Worm (Caenorhabditis elegans) whole organism, L4 larva: ENCODE measurements around the gene sap-49.

Experiments
- D1046.2 ChIP-seq: fragments of 200-800 bp; sonication (Bioruptor generic); IDR thresholded peaks from 2 replicates; pipeline ENCODE4 v1.3.6; 2022; ENCODE audit warnings: missing genetic modification characterization, missing compliant biosample characterization
- F37D6.2 ChIP-seq: sonication (generic microtip); optimal IDR thresholded peaks from 2 replicates; lab custom pipeline; 2016; ENCODE audit warnings: mild to moderate bottlenecking, missing genetic modification characterization, missing compliant biosample characterization
- F49E8.2 ChIP-seq: sonication (generic microtip); optimal IDR thresholded peaks from 2 replicates; lab custom pipeline; 2016; ENCODE audit warnings: missing compliant biosample characterization, mild to moderate bottlenecking, missing genetic modification characterization, borderline replicate concordance
- R02D3.7 ChIP-seq: fragments of 150-350 bp; sonication (generic microtip); optimal IDR thresholded peaks from 3 replicates; lab custom pipeline; 2014; ENCODE audit warnings: missing biosample characterization, missing genetic modification characterization
- T20F7.1 ChIP-seq: fragments of 200-800 bp; sonication (Bioruptor generic); optimal IDR thresholded peaks from 2 replicates; lab custom pipeline; 2018; ENCODE audit warnings: mild to moderate bottlenecking, missing genetic modification characterization, missing compliant biosample characterization
- T26A8.4 ChIP-seq: fragments of 200-800 bp; sonication (Bioruptor generic); IDR thresholded peaks from 2 replicates; pipeline ENCODE4 v1.3.6; 2022; ENCODE audit warnings: missing genetic modification characterization, missing compliant biosample characterization
- Y105C5A.15 ChIP-seq: fragments of 200-800 bp; sonication (Bioruptor generic); IDR thresholded peaks from 2 replicates; pipeline ENCODE4 v1.3.6; 2022; ENCODE audit warnings: missing genetic modification characterization, missing compliant biosample characterization
- Y5F2A.4 ChIP-seq: fragments of 200-800 bp; sonication (Bioruptor generic); optimal IDR thresholded peaks from 2 replicates; lab custom pipeline; 2018; ENCODE audit warnings: mild to moderate bottlenecking, missing genetic modification characterization, missing compliant biosample characterization
- ZK337.2 ChIP-seq: fragments of 200-800 bp; sonication (Bioruptor generic); IDR thresholded peaks from 2 replicates; pipeline ENCODE4 v1.3.6; 2022; ENCODE audit warnings: missing genetic modification reagents, missing genetic modification characterization, missing compliant biosample characterization
- aha-1 ChIP-seq: fragments of 150-350 bp; peaks from one replicate; lab custom pipeline; 2014; ENCODE audit warnings: missing biosample characterization, missing genetic modification characterization
- arid-1 ChIP-seq: fragments of 200-800 bp; sonication (Bioruptor generic); conservative IDR thresholded peaks from 2 replicates; pipeline ENCODE4 v1.3.6; 2022; ENCODE audit warnings: missing genetic modification reagents, missing genetic modification characterization, missing compliant biosample characterization
- ceh-28 ChIP-seq: fragments of 150-350 bp; optimal IDR thresholded peaks from 2 replicates; lab custom pipeline; 2014; ENCODE audit warnings: missing biosample characterization, missing genetic modification reagents, missing genetic modification characterization
- ceh-44 ChIP-seq: fragments of 200-800 bp; sonication (Bioruptor generic); IDR thresholded peaks from 2 replicates; pipeline ENCODE4 v1.3.6; 2022; ENCODE audit warnings: missing genetic modification reagents, missing genetic modification characterization, missing compliant biosample characterization
- ceh-62 ChIP-seq: sonication (generic microtip); optimal IDR thresholded peaks from 2 replicates; lab custom pipeline; 2017; ENCODE audit warnings: missing biosample characterization, missing genetic modification characterization
- daf-19 ChIP-seq: fragments of 200-800 bp; sonication (Bioruptor generic); conservative IDR thresholded peaks from 2 replicates; pipeline ENCODE4 v1.3.6; 2022; ENCODE audit warnings: missing genetic modification characterization, missing compliant biosample characterization
- daf-8 ChIP-seq: fragments of 200-800 bp; sonication (Bioruptor generic); IDR thresholded peaks from 2 replicates; pipeline ENCODE4 v1.3.6; 2022; ENCODE audit warnings: missing genetic modification characterization, missing compliant biosample characterization
- dpl-1 ChIP-seq: fragments of 150-350 bp; optimal IDR thresholded peaks from 2 replicates; lab custom pipeline; 2014; ENCODE audit warnings: missing biosample characterization, missing genetic modification reagents, missing genetic modification characterization
- dve-1 ChIP-seq: sonication (generic microtip); optimal IDR thresholded peaks from 2 replicates; lab custom pipeline; 2017; ENCODE audit warnings: antibody characterized with exemption, mild to moderate bottlenecking, missing genetic modification characterization, missing compliant biosample characterization; ENCODE audit not compliant: insufficient read depth
- egl-27 ChIP-seq: sonication (generic microtip); optimal IDR thresholded peaks from 3 replicates; lab custom pipeline; 2017; ENCODE audit warnings: missing biosample characterization, missing genetic modification reagents, missing genetic modification characterization
- fkh-10 ChIP-seq: fragments of 150-350 bp; optimal IDR thresholded peaks from 2 replicates; lab custom pipeline; 2014; ENCODE audit warnings: missing biosample characterization, missing genetic modification reagents, missing genetic modification characterization
- hif-1 ChIP-seq, 2 experiments: sonication (generic microtip); optimal IDR thresholded peaks; 2 replicates each; lab custom pipeline; 2016 to 2017; ENCODE audit warnings: missing compliant biosample characterization in 2 of 2, missing genetic modification characterization in 2 of 2, missing genetic modification reagents in 2 of 2, missing genotype in 2 of 2, mild to moderate bottlenecking in 1 of 2
- hlh-30 ChIP-seq: sonication (generic microtip); optimal IDR thresholded peaks from 2 replicates; lab custom pipeline; 2017; ENCODE audit warnings: antibody characterized with exemption, mild to moderate bottlenecking, missing genetic modification characterization, missing compliant biosample characterization; ENCODE audit not compliant: insufficient read depth
- hmg-1.1 ChIP-seq: fragments of 200-800 bp; sonication (Bioruptor generic); IDR thresholded peaks from 2 replicates; pipeline ENCODE4 v1.3.6; 2022; ENCODE audit warnings: missing genetic modification reagents, missing genetic modification characterization, missing compliant biosample characterization
- jun-1 ChIP-seq: fragments of 150-350 bp; optimal IDR thresholded peaks from 2 replicates; lab custom pipeline; 2014; ENCODE audit warnings: missing biosample characterization, missing genetic modification reagents, missing genetic modification characterization
- lim-7 ChIP-seq: fragments of 200-800 bp; sonication (Bioruptor generic); IDR thresholded peaks from 2 replicates; pipeline ENCODE4 v1.3.6; 2022; ENCODE audit warnings: missing genetic modification characterization, missing compliant biosample characterization
- lin-13 ChIP-seq: fragments of 150-350 bp; optimal IDR thresholded peaks from 2 replicates; lab custom pipeline; 2014; ENCODE audit warnings: missing biosample characterization, missing genetic modification reagents, missing genetic modification characterization
- lin-15B ChIP-seq: fragments of 150-350 bp; sonication (generic microtip); optimal IDR thresholded peaks from 3 replicates; lab custom pipeline; 2014; ENCODE audit warnings: missing biosample characterization, missing genetic modification characterization
- lir-3 ChIP-seq: sonication (generic microtip); optimal IDR thresholded peaks from 2 replicates; lab custom pipeline; 2016; ENCODE audit warnings: mild to moderate bottlenecking, missing genetic modification characterization, missing compliant biosample characterization
- lsy-2 ChIP-seq, 2 experiments: fragments of 150-350 bp in 1 of 2; sonication (generic microtip) in 1 of 2; optimal IDR thresholded peaks; 2 replicates each; lab custom pipeline; 2014 to 2017; ENCODE audit warnings: missing biosample characterization in 2 of 2, missing genetic modification characterization in 2 of 2
- mes-2 ChIP-seq: sonication (generic microtip); optimal IDR thresholded peaks from 2 replicates; lab custom pipeline; 2016; ENCODE audit warnings: missing genotype, mild to moderate bottlenecking, missing genetic modification characterization, missing compliant biosample characterization; ENCODE audit not compliant: poor library complexity, severe bottlenecking
- mxl-2 ChIP-seq: fragments of 200-800 bp; sonication (Bioruptor generic); conservative IDR thresholded peaks from 2 replicates; pipeline ENCODE4 v1.3.6; 2022; ENCODE audit warnings: missing genetic modification reagents, missing genetic modification characterization, missing compliant biosample characterization
- nhr-11 ChIP-seq: fragments of 150-350 bp; optimal IDR thresholded peaks from 2 replicates; lab custom pipeline; 2014; ENCODE audit warnings: missing biosample characterization, missing genetic modification characterization
- nhr-111 ChIP-seq: fragments of 200-800 bp; sonication (Bioruptor generic); optimal IDR thresholded peaks from 2 replicates; lab custom pipeline; 2018; ENCODE audit warnings: mild to moderate bottlenecking, missing genetic modification characterization, missing compliant biosample characterization
- nhr-237 ChIP-seq: sonication (generic microtip); optimal IDR thresholded peaks from 2 replicates; lab custom pipeline; 2017; ENCODE audit warnings: missing biosample characterization, missing genetic modification characterization
- nhr-28 ChIP-seq: fragments of 150-350 bp; optimal IDR thresholded peaks from 2 replicates; lab custom pipeline; 2014; ENCODE audit warnings: missing biosample characterization, missing genetic modification characterization
- nhr-42 ChIP-seq: fragments of 200-800 bp; sonication (Bioruptor generic); IDR thresholded peaks from 2 replicates; pipeline ENCODE4 v1.3.6; 2022; ENCODE audit warnings: missing genetic modification characterization, missing compliant biosample characterization
- nhr-6 ChIP-seq: fragments of 150-350 bp; optimal IDR thresholded peaks from 2 replicates; lab custom pipeline; 2014; ENCODE audit warnings: missing biosample characterization, missing genetic modification characterization
- nhr-77 ChIP-seq: fragments of 150-350 bp; optimal IDR thresholded peaks from 2 replicates; lab custom pipeline; 2014; ENCODE audit warnings: missing biosample characterization, missing genetic modification characterization
- pqm-1 ChIP-seq: sonication (generic microtip); optimal IDR thresholded peaks from 2 replicates; lab custom pipeline; 2017; ENCODE audit warnings: missing biosample characterization, missing genetic modification characterization
- saeg-2 ChIP-seq: fragments of 200-800 bp; sonication (Bioruptor generic); IDR thresholded peaks from 2 replicates; pipeline ENCODE4 v1.3.6; 2022; ENCODE audit warnings: missing genetic modification reagents, missing genetic modification characterization, missing compliant biosample characterization
- sdz-12 ChIP-seq: fragments of 200-800 bp; sonication (Bioruptor generic); optimal IDR thresholded peaks from 2 replicates; lab custom pipeline; 2018; ENCODE audit warnings: mild to moderate bottlenecking, missing genetic modification characterization, missing compliant biosample characterization
- skn-1 ChIP-seq: fragments of 150-350 bp; optimal IDR thresholded peaks from 2 replicates; lab custom pipeline; 2014; ENCODE audit warnings: missing biosample characterization, missing genetic modification characterization
- snpc-4 ChIP-seq: fragments of 150-350 bp; optimal IDR thresholded peaks from 2 replicates; lab custom pipeline; 2014; ENCODE audit warnings: missing biosample characterization, missing genetic modification characterization
- spr-1 ChIP-seq: sonication (generic microtip); optimal IDR thresholded peaks from 2 replicates; lab custom pipeline; 2016; ENCODE audit warnings: mild to moderate bottlenecking, missing genetic modification characterization, missing compliant biosample characterization
- tra-1 ChIP-seq: fragments of 200-800 bp; sonication (Bioruptor generic); IDR thresholded peaks from 2 replicates; pipeline ENCODE4 v1.3.6; 2022; ENCODE audit warnings: missing genetic modification reagents, missing genetic modification characterization, missing compliant biosample characterization
- unc-130 ChIP-seq: sonication (generic microtip); optimal IDR thresholded peaks from 2 replicates; lab custom pipeline; 2016; ENCODE audit warnings: missing genetic modification reagents, missing genetic modification characterization, missing compliant biosample characterization
- unc-39 ChIP-seq: sonication (generic microtip); optimal IDR thresholded peaks from 2 replicates; lab custom pipeline; 2017; ENCODE audit warnings: missing biosample characterization, missing genetic modification characterization
- unc-62 ChIP-seq, 3 experiments: fragments of 150-350 bp in 1 of 3; sonication (generic microtip); optimal IDR thresholded peaks in 2 of 3; peaks in 1 of 3; 1 replicate in 1 of 3; 2 replicates in 2 of 3; lab custom pipeline; 2014 to 2017; ENCODE audit warnings: missing biosample characterization in 3 of 3, missing genetic modification characterization in 3 of 3, missing genetic modification reagents in 3 of 3, missing genotype in 1 of 3
- zfp-2 ChIP-seq: sonication (generic microtip); optimal IDR thresholded peaks from 2 replicates; lab custom pipeline; 2016; ENCODE audit warnings: mild to moderate bottlenecking, missing genetic modification characterization, missing compliant biosample characterization
- ztf-11 ChIP-seq: fragments of 150-350 bp; optimal IDR thresholded peaks from 2 replicates; lab custom pipeline; 2014; ENCODE audit warnings: missing biosample characterization, missing genetic modification characterization

Gene sap-49

DNA sequence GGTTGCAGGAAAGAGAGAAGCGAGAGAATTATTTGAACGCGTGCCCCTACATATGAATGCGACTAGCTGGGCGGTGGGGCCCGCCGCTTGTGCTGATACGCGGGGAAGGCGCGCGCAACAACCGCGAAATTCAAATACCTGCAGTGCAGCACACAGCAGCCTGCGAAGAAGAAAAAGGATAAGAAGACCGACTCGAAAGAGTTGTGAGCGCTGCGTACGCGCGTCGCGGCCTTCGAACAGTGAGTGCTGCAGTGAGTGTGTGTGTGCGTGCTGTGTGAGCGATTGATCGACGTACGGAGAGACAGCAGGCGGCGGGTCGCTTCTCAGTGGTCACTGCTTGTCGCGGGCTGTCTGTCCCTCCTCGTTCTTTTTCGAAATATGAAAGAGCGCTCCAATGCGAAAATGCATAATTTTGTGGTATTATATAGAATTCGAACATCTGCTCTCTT is 7.3 kb downstream of the sap-49 start (continued):
- TF ChIP-seq lsy-2 (tag; optimal IDR thresholded peaks at IDR 0.05; lab: Kevin White, UChicago) (peak; percentile 65 to 81), arid-1 (GFP tag; lab: Robert Waterston, UW) (peak; percentile 76), jun-1 (tag; lab: Kevin White, UChicago) (peak; percentile 67), daf-8 (GFP tag; lab: Robert Waterston, UW) (0 out of 2 replicates have a peak, but pooled peaks have one; percentile 15), sdz-12 (GFP tag; lab: Kevin White, UChicago) (peak; percentile 50), hmg-1.1 (peak; percentile 97), ceh-44 (peak; percentile 43; the same call in 1 of the 2 replicates), ceh-28 (peak; percentile 48), Y105C5A.15 (GFP tag; lab: Robert Waterston, UW) (no peak), lim-7 (peak; percentile 72), nhr-111 (GFP tag; lab: Kevin White, UChicago) (no peak), lir-3 (peak; percentile 98), mxl-2 (GFP tag; lab: Robert Waterston, UW) (peak; percentile 54; the same call in 1 of the 2 replicates), snpc-4 (no peak), hif-1 (tag; optimal IDR thresholded peaks at IDR 0.05; lab: Kevin White, UChicago) (peak; percentile 32 to 93), tra-1 (GFP tag; lab: Robert Waterston, UW) (peak; percentile 71; the same call in 1 of the 2 replicates), mes-2 (tag; lab: Kevin White, UChicago) (peak; percentile 74), nhr-11 (tag; lab: Kevin White, UChicago) (peak; percentile 68), zfp-2 (tag; lab: Kevin White, UChicago) (peak; percentile 72), hlh-30 (tag; lab: Kevin White, UChicago) (peak; percentile 87), dve-1 (tag; lab: Kevin White, UChicago) (peak; percentile 98), fkh-10 (GFP tag; lab: Kevin White, UChicago) (peak; percentile 78), T20F7.1 (peak; percentile 88), saeg-2 (GFP tag; lab: Robert Waterston, UW) (peak; percentile 84; the same call in 1 of the 2 replicates), F37D6.2 (tag; lab: Kevin White, UChicago) (peak; percentile 89), lin-13 (GFP tag; lab: Kevin White, UChicago) (peak; percentile 86), lin-15B (tag; lab: Kevin White, UChicago) (peak; percentile 55), spr-1 (tag; lab: Kevin White, UChicago) (peak; percentile 84), nhr-28 (tag; lab: Kevin White, UChicago) (peak; percentile 57), egl-27 (no peak), nhr-237 (tag; lab: Kevin White, UChicago) (no peak), nhr-42 (GFP tag; lab: Robert Waterston, UW) (0 out of 2 replicates have a peak, but pooled peaks have one; percentile 62), dpl-1 (GFP tag; lab: Kevin White, UChicago) (peak; percentile 70), ztf-11 (no peak), nhr-77 (tag; lab: Kevin White, UChicago) (peak; percentile 55), nhr-6 (peak; percentile 43), F49E8.2 (tag; lab: Kevin White, UChicago) (no peak), unc-130 (GFP tag; lab: Kevin White, UChicago) (no peak), skn-1 (no peak), T26A8.4 (GFP tag; lab: Robert Waterston, UW) (peak; percentile 88), pqm-1 (peak; percentile 32), aha-1 (tag; lab: Kevin White, UChicago) (peak; percentile 99), D1046.2 (GFP tag; lab: Robert Waterston, UW) (peak; percentile 60; the same call in 1 of the 2 replicates), Y5F2A.4 (GFP tag; lab: Kevin White, UChicago) (no peak), R02D3.7 (tag; lab: Kevin White, UChicago) (no peak), ceh-62 (tag; lab: Kevin White, UChicago) (no peak), daf-19 (GFP tag; lab: Robert Waterston, UW) (no peak), unc-62 (GFP tag; optimal IDR thresholded peaks at IDR 0.05 in 1 of 2; lab: Kevin White, UChicago) (peak in 1 of 2 experiments; percentile 99), unc-62 (tag; optimal IDR thresholded peaks at IDR 0.05; lab: Kevin White, UChicago) (no peak), ZK337.2 (peak; percentile 43; the same call in 1 of the 2 replicates), unc-39 (tag; lab: Kevin White, UChicago) (no peak)
